Fruit fly (Drosophila melanogaster) Kc167 (cell line): ENCODE measurements around the gene Snoo.
"Not testable (repeated sequence)": the region's sequence is repeated elsewhere in the genome, so short reads cannot be mapped to it uniquely, and the experiment has no call there.

Experiments used
- Myc ChIP-seq: fragments of >200 bp; optimal IDR thresholded peaks from 2 replicates; lab custom pipeline; 2017; ENCODE audit warnings: missing external identifiers
- Sin3A ChIP-seq: fragments of >200 bp; optimal IDR thresholded peaks from 2 replicates; lab custom pipeline; 2018; ENCODE audit warnings: missing external identifiers
- h ChIP-seq: fragments of >200 bp; optimal IDR thresholded peaks from 3 replicates; lab custom pipeline; 2018; ENCODE audit warnings: missing external identifiers
- insv ChIP-seq: fragments of >200 bp; optimal IDR thresholded peaks from 3 replicates; lab custom pipeline; 2018; ENCODE audit warnings: missing external identifiers
- psq ChIP-seq: fragments of >200 bp; optimal IDR thresholded peaks from 2 replicates; lab custom pipeline; 2017; ENCODE audit warnings: missing external identifiers
- ttk ChIP-seq: sonication (Bioruptor generic); optimal IDR thresholded peaks from 2 replicates; lab custom pipeline; 2017; ENCODE audit warnings: missing external identifiers

Gene Snoo

DNA sequence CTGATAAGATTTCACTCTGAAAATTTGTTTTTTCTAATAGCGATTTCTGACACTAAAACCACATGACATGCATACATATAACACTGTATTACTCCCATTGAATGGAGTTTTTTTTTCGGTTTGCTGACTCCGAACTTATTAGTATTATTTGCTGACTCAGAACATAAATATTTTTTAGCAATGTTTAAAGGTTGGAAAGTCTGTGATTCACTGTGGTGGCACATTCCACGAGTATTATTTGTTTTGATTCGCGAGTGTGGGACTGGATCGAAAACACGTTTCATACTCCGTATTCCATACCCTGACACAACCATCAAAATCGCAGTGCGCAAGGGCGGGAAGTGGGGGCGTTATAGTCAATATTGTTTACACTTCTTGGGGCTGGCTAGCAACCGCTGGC is 8.7 kb upstream of the Snoo start:
- no peak for TF ChIP-seq ttk (lab: Kevin White, UChicago)
- no peak for TF ChIP-seq Sin3A (lab: Kevin White, UChicago)
- no peak for TF ChIP-seq insv (lab: Kevin White, UChicago)

DNA sequence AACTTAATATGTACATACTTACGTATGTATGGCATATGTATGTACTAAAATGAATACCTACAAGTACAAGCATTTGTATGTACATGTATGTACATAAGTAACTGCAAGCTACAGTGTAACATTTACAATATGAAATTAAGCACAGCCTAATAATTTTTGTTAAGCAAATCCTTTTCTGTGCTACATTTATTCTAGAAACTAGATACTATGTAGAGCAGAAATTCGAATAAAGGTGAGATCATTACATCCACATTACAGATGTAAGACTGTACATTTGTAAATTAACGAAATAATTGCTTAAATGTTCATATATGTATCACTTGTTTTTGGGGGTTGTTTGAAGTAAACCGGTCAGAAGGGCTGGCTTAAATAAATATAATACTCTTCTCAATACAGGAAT is 8.0 kb upstream of the Snoo start:
- TF ChIP-seq insv (lab: Kevin White, UChicago) (no peak), psq (no peak), h (lab: Kevin White, UChicago) (no peak), Myc (no peak)

DNA sequence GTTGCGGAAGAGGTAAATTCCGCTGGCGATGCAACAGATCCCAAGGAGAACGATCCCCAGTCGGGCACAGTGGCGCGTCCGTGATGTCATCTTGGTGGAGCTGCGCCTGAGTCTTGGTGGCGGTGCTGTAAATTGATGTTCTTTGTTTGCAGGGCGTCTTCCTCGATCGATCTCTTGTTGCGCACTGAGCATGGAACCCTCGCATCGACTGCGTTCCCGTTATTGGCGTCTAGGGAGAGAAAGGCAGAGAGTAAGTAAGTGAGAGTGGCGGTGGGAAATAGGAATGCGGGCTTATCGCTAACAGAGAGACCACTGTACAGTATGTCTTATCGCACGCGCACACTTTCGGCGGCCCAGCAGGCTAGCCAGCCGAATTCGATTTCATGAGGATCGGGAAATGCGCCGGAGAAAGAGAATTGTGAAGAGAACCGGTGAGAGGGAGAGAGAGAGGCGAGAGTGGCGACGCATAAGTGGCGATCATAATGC is 7.4 kb upstream of the Snoo start:
- TF ChIP-seq Sin3A (lab: Kevin White, UChicago) (no peak), insv (lab: Kevin White, UChicago) (no peak), Myc (no peak), ttk (lab: Kevin White, UChicago) (no peak), h (lab: Kevin White, UChicago) (no peak), psq (no peak)

DNA sequence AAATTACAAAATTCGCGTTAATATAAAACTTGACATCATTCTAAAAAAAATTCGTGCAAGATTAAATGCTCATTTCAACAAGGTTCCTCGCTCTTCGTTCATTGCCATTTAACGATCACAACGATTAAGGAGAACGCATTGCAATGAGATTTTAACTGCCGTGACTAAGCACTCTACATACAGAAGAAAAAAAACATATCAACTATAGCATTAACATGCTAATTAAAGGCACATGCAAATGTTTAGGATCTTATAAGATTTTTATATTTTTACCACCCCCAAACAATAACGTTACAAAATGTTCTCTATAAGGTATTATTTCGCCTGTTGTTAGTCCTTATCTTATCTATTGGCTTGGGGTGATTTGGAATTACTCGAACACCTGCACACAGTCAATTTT is 6.7 kb upstream of the Snoo start:
- no peak for TF ChIP-seq h (lab: Kevin White, UChicago)
- no peak for TF ChIP-seq psq
- no peak for TF ChIP-seq insv (lab: Kevin White, UChicago)
- no peak for TF ChIP-seq ttk (lab: Kevin White, UChicago)
- TF ChIP-seq Sin3A (lab: Kevin White, UChicago) = no peak
- no peak for TF ChIP-seq Myc

DNA sequence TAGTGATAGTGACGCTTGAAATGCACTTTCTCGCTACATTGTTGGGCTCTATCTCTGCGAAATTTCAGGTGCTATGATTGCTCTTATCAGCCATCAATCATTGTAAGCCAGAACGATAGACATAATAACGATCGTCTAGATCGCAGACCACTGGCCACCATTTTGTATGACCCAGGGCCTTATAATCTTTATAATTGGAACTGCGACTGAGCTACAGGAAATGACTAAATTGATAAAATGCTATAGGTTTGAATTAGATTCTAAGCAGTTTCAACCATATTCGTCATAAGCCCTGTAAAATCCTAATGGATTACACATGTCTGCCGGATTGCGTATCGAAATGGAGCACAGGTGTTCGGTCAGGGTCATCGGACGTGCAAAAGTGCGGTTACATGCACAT is 5.9 kb upstream of the Snoo start:
- TF ChIP-seq h (lab: Kevin White, UChicago) (no peak), ttk (lab: Kevin White, UChicago) (no peak), Myc (no peak), insv (lab: Kevin White, UChicago) (no peak), psq (no peak), Sin3A (lab: Kevin White, UChicago) (no peak)

DNA sequence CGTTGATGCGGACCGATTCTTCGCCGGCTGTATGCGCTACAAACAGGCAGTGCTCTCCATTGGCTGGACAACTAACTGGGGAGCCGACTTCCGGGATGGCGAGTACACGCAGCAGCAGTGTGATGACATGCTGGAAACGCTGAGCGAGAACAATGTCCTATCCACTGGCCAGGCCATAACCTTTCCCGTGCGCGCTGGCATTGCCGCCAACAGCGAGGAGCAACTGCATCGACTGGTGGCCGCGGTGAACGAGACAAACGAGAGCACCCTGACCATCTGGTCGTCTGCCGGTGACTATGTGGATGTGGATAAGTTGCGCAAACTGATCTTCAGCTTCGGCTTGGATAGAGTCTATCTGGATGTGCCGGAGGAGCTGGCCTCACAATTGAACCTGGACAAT is 2.2 kb upstream of the Snoo start:
- TF ChIP-seq Myc (no peak), h (lab: Kevin White, UChicago) (no peak), ttk (lab: Kevin White, UChicago) (no peak), insv (lab: Kevin White, UChicago) (no peak), psq (no peak), Sin3A (lab: Kevin White, UChicago) (no peak)

DNA sequence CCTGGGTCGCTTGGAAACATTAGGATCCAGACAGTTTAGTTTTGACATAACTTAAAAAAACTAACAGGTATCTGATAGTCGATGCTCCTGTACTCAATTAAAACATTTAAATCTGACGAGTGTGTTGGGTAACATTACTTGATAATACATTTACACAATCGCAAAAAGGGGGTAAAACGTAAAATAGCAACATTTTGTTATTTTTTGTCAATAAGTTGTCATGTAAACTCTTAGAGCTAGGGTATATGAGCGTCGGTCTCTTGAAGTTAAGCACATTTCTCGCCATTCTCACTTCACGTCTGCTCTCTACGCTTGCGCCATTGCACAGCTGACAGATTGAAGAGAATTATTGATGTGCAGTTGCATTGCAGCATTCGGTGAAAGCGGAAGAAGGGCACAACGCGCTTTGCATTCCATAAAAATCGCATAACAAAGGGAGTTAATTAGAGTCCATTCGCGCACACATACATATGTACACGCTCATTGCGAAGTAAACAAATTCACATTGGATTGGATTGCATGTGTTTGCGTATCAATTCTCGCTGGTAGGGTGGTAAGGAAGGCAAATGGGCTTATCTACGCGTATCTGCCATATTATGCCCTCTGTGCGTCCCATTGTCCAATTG is 1.0 kb upstream of the Snoo start:
- TF ChIP-seq Myc (no peak), h (lab: Kevin White, UChicago) (no peak), psq (no peak), ttk (lab: Kevin White, UChicago) (no peak), insv (lab: Kevin White, UChicago) (no peak), Sin3A (lab: Kevin White, UChicago) (no peak)

DNA sequence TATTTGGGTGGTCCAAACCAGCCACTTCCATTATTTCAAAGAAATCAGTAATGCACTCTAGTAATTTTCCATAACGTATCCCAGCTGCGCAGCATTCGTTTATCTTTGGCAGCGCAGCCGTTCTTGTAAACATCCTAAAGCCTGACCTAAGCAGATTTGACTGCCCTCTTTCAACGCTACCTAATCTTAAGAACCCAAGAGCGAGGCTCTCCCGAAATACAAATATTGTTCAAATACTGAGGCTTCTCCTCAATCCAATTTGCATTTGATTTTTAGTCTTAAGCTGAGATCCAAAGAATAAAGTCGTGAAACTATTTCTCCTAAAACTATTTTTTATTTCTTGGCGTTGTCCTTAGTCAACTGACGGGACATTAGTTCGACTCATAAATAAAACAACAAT is 350 bp downstream of the Snoo start, which contains the start of gene CG7231:
TSS of gene CG7231 (plus strand) at position 301 of the 400 bp plus-strand sequence.
- TF ChIP-seq h, Sin3A, insv (lab: Kevin White, UChicago): not testable (repeated sequence)

DNA sequence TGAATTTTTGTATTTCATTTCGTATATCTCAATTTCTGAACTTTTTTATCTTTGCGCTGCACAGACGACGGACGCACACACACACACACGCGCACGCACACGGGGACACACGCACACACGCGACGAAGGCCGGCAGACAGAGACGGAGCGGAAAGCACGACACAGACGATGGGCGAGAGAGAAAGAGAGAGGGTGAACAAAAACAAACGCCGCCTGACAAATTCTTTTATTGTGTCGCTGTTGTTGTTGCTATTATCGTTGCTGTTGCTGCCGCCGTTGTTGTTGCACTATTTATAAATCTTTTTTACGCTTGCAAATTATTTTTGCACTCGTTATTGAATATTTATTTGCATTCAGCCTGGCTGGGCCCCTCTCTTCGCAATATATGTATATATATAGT is 7.3 kb downstream of the Snoo start:
- TF ChIP-seq Myc (no peak), h (lab: Kevin White, UChicago) (no peak), insv (lab: Kevin White, UChicago) (no peak), psq (no peak), ttk (lab: Kevin White, UChicago) (no peak), Sin3A (lab: Kevin White, UChicago) (no peak)

DNA sequence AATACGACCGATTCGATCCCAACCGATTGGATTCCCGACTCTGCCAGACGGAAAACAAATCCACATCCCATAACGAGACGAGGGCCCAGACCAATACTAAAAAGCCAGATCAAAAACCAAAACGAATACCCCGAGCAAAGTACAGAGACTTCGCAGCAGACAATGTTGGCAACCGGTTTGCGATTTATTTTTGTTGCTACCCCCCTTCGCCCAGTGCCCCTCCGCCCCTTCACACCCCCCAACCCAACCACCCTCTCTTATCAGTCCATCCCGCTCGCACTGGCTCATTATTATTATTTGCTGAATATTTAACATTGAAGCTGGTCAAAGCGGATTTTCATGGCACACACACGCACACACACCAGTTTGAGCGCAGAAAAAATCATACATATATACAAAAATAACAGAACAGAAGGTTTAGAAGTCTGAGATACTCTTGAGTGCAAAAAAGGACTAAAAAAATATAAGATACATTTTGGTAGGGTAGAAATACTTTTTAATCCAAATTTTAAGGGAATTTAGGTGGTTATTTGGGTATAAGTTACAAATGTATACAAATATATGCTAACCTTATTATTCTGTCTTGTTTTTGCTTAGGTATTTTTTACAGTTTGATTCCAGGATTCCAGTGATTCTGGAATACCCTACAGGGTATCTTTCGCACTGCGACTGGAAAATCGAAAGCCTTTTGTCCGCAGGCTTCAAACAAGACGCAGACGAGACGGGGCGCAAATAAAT is 10.4 kb downstream of the Snoo start:
- TF ChIP-seq psq (no peak), Myc (no peak), Sin3A (lab: Kevin White, UChicago) (no peak), h (lab: Kevin White, UChicago) (no peak), ttk (lab: Kevin White, UChicago) (no peak), insv (lab: Kevin White, UChicago) (no peak)

DNA sequence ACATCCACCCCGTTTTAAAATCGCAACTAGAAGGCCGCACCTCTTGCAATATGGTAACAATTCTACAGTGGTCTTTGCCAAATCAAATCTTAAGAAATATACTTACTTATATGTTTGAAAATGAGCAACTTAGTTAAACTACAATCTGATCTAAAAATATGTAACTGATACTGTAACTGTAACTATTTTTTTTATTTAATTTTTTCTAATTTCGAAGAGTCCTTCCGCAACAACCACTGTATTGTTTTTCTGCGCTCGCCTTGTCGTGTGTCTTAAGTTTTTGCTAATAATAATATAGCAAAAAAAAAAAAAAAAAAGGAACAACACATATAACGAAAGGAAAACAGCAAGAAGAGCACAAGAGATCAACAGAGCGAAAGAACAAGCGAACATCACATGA is 12.6 kb downstream of the Snoo start:
- TF ChIP-seq insv (lab: Kevin White, UChicago) (no peak), ttk (lab: Kevin White, UChicago) (no peak), psq (no peak), Sin3A (lab: Kevin White, UChicago) (no peak), h (lab: Kevin White, UChicago) (no peak)

DNA sequence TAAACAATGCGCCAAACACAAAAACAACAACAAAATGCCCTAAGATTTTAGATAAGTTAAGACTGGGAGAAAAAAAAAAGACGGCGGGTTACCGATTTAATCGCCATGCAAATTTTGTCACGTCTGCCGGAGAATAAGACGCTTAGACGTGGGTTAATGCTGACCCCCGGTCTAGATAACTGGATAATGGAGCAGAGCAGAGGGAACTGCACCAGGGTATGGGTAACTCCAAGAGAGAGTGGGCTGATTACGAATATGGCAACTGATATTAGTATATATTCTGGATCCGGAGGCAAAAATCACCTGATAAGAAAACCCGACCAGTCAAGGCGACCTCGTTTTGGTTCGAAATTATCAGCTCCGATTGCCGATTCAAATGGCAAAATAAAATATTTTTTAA is 14.0 kb downstream of the Snoo start:
- TF ChIP-seq h (lab: Kevin White, UChicago) (no peak), ttk (lab: Kevin White, UChicago) (no peak), Sin3A (lab: Kevin White, UChicago) (no peak), Myc (no peak), insv (lab: Kevin White, UChicago) (no peak), psq (no peak)
